Worm (Caenorhabditis elegans): Measurements from ENCODE around the gene fpn-1.2.

Gene fpn-1.2

DNA sequence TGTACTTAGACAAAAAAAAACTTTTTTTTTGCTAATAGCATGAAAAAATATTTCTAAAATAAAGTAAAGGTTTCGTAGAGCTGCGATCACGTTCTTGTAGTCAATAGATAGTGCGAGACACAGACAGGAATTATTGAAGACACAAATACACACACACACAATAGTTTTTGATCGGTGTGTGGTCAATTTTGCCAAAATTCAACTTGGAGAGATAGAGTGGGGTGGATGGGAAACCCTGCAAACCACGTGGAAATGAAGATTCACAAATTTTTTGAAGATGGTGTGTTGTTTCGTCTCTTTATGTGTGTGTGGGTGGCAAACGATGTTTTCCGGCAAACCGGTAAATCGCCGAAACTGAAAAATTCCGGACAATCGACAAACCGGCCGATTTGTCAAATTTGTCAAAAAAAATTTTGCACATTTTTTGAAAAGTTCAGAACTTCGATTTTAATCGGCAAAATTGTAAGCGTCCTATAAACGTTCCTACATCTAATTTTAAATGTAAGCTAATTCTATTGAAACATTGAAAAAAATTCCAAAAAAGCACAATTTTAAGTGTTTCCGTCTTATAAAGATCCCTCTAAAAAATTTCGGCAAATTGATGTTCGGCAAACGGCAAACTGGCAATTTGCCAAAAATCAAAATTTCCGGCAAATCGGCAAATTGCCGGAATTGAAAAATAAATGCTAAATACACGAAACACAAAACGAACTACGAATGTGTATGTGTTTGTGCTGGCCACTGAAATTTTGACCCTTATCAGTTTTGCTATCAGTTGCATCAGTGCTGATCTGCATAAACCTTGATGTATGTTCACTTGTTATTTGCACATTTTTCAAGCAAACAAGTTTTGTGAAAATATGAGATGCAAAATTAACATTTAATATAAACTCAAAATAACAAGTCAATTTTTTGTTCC lies 31.7 kb downstream of the fpn-1.2 start:
- no peak for TF ChIP-seq hmg-1.2 (GFP tag; IDR thresholded peaks at IDR 0.05)
- no peak for TF ChIP-seq mxl-1 (tag; optimal IDR thresholded peaks at IDR 0.05)
- TF ChIP-seq atf-7 (tag; optimal IDR thresholded peaks at IDR 0.05), result no peak
- no peak for TF ChIP-seq zim-3 (tag; optimal IDR thresholded peaks at IDR 0.05)
- TF ChIP-seq repo-1 (tag; optimal IDR thresholded peaks at IDR 0.05), result no peak
- TF ChIP-seq nhr-80 (tag; optimal IDR thresholded peaks at IDR 0.05), result peak; percentile 26

DNA sequence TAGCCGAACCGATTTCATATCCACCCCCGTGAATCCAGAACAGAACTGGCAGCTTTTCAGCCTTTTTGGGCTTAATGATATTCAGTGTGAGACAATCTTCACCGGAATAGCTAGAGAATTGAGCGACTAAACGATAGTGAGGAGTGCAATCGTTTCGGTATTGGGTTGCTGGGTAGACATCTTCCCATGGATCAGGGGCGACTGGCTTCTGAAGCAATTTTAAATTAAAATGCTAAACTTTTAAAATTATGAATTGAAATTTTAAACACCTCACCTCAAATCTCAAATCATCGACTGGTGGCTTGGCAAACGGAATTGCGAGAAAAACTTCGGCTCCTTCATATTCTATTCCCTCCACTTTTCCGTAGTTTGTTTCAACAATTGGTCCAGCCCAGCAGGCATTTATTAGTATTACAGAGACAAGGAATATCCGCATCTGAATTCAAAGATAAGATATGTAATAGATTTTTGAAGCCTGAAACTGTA lies 32.8 kb downstream of the fpn-1.2 start, which contains the start of gene ges-1:
ges-1 (minus strand) TSS at position 436 of the 486 bp plus-strand sequence.
- TF ChIP-seq rec-8 (tag; optimal IDR thresholded peaks at IDR 0.05) (no peak), nfya-1 (tag; optimal IDR thresholded peaks at IDR 0.05; ENCODE audit: borderline replicate concordance, insufficient read depth) (no peak), madf-8 (GFP tag; conservative IDR thresholded peaks at IDR 0.05) (no peak), atf-7 (tag; optimal IDR thresholded peaks at IDR 0.05) (no peak), F57A8.1 (GFP tag; optimal IDR thresholded peaks at IDR 0.05) (no peak), somi-1 (GFP tag; optimal IDR thresholded peaks at IDR 0.05) (no peak)

DNA sequence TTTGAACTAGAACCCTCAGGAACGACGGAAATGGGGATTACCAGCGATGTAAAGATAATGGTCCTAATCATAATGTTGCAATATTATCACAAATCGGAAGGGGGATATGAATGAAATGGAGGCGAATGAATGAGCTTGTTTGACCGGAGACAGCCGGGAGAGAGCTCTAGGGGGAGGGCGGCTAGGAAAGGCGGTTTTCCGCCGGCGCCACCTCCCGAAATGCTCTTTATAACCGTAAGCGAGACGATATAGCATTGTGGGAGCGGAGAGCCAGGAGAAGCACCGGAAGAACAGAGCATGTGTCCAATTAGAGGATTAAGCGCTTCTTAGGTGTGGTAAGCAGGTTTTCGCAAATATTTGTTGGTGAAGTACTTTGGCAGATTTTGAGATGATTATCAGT lies 38.9 kb downstream of the fpn-1.2 start, which contains the start of gene R12A1.3:
R12A1.3 (minus strand) TSS at position 200 of the 400 bp plus-strand sequence.
- TF ChIP-seq zfh-2 (GFP tag; conservative IDR thresholded peaks at IDR 0.05) (peak; percentile 55), ekl-4 (GFP tag; IDR thresholded peaks at IDR 0.05) (no peak), attf-5 (GFP tag; optimal IDR thresholded peaks at IDR 0.05) (no peak)

DNA sequence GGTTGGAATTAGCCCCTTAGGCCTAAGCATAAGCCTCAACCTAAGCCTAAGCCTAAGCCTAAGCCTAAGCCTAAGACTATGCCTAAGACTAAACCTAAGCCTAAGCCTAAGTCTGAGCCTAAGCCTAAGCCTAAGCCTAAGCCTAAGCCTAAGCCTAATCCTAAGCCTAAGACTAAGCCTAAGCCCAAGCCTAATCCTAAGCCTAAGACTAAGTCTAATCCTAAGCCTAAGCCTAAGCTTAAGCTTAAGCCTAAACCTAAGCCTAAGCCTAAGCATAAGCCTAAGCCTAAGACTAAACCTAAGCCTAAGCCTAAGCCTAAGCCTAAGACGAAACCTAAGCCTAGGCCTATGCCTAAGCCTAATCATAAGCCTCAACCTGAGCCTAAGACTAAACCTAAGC lies 41.2 kb downstream of the fpn-1.2 start:
- TF ChIP-seq ccch-3 (GFP tag; optimal IDR thresholded peaks at IDR 0.05) (no peak), D2030.7 (GFP tag; IDR thresholded peaks at IDR 0.05) (no peak), F23B12.7 (tag; optimal IDR thresholded peaks at IDR 0.05; ENCODE audit: insufficient read depth) (no peak), ceh-79 (tag; optimal IDR thresholded peaks at IDR 0.05) (no peak), hmg-20 (GFP tag; IDR thresholded peaks at IDR 0.05) (no peak), F33H1.4 (GFP tag; IDR thresholded peaks at IDR 0.05) (no peak), nhr-90 (tag; optimal IDR thresholded peaks at IDR 0.05) (no peak), attf-5 (GFP tag; optimal IDR thresholded peaks at IDR 0.05) (no peak), madf-6 (GFP tag; IDR thresholded peaks at IDR 0.05) (no peak), ztf-28 (GFP tag; IDR thresholded peaks at IDR 0.05) (no peak), ets-4 (GFP tag; optimal IDR thresholded peaks at IDR 0.05) (no peak), F22D6.2 (tag; optimal IDR thresholded peaks at IDR 0.05) (no peak), bed-2 (GFP tag; IDR thresholded peaks at IDR 0.05) (no peak)

DNA sequence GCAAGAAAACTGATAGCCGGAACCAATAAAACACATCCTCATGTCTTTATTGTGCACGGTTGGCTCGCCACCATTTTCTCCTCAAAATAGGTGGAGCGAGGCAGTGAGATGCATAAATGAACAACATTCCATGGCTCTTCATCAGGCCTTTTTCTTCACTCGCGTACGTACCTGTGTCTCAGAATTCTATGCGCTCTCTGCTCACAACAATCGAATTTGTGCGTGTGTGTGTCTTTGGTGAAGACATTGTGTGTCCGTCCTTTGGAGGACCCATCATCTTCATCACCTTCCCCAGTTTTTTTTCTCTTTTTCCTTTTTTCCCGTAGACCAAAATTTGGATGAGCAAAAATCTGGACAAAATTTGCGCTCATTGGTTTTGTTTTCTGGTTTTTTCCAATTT lies 42.2 kb downstream of the fpn-1.2 start:
- TF ChIP-seq B0035.1 (tag; optimal IDR thresholded peaks at IDR 0.05) (no peak), tbx-9 (tag; optimal IDR thresholded peaks at IDR 0.05; ENCODE audit: borderline replicate concordance) (no peak), F52B5.7 (tag; optimal IDR thresholded peaks at IDR 0.05) (no peak), ekl-4 (GFP tag; IDR thresholded peaks at IDR 0.05) (no peak), ccch-3 (GFP tag; optimal IDR thresholded peaks at IDR 0.05) (no peak), madf-8 (GFP tag; conservative IDR thresholded peaks at IDR 0.05) (no peak), lin-54 (GFP tag; optimal IDR thresholded peaks at IDR 0.05) (no peak), attf-5 (GFP tag; optimal IDR thresholded peaks at IDR 0.05) (no peak), akir-1 (GFP tag; optimal IDR thresholded peaks at IDR 0.05) (no peak), ama-1 (optimal IDR thresholded peaks at IDR 0.05) (no peak), ama-1 (GFP tag; optimal IDR thresholded peaks at IDR 0.05) (no peak), nhr-27 (tag; optimal IDR thresholded peaks at IDR 0.05) (no peak), cebp-2 (GFP tag; IDR thresholded peaks at IDR 0.05) (no peak), let-607 (tag; optimal IDR thresholded peaks at IDR 0.05) (no peak), atf-7 (tag; optimal IDR thresholded peaks at IDR 0.05) (no peak)
